Worm (Caenorhabditis elegans) whole organism, L4 larva: Measurements from ENCODE around the gene Y53F4B.26.

Experiments used
- D1046.2 ChIP-seq: fragments of 200-800 bp; sonication (Bioruptor generic); IDR thresholded peaks from 2 replicates; pipeline ENCODE4 v1.3.6; 2022; ENCODE audit warnings: missing genetic modification characterization, missing compliant biosample characterization
- F26F4.8 ChIP-seq: fragments of 200-800 bp; sonication (Bioruptor generic); conservative IDR thresholded peaks from 2 replicates; pipeline ENCODE4 v1.3.6; 2022; ENCODE audit warnings: missing genetic modification characterization, missing compliant biosample characterization
- R02D3.7 ChIP-seq: fragments of 150-350 bp; sonication (generic microtip); optimal IDR thresholded peaks from 3 replicates; lab custom pipeline; 2014; ENCODE audit warnings: missing biosample characterization, missing genetic modification characterization
- Y105C5A.15 ChIP-seq: fragments of 200-800 bp; sonication (Bioruptor generic); IDR thresholded peaks from 2 replicates; pipeline ENCODE4 v1.3.6; 2022; ENCODE audit warnings: missing genetic modification characterization, missing compliant biosample characterization
- Y48G9A.11 ChIP-seq: fragments of 200-800 bp; sonication (Bioruptor generic); IDR thresholded peaks from 2 replicates; pipeline ENCODE4 v1.3.6; 2022; ENCODE audit warnings: missing genetic modification reagents, missing genetic modification characterization, missing compliant biosample characterization
- Y5F2A.4 ChIP-seq: fragments of 200-800 bp; sonication (Bioruptor generic); optimal IDR thresholded peaks from 2 replicates; lab custom pipeline; 2018; ENCODE audit warnings: mild to moderate bottlenecking, missing genetic modification characterization, missing compliant biosample characterization
- Y75B8A.6 ChIP-seq: fragments of 200-800 bp; sonication (Bioruptor generic); IDR thresholded peaks from 2 replicates; pipeline ENCODE4 v1.3.6; 2022; ENCODE audit warnings: missing genetic modification reagents, missing genetic modification characterization, missing compliant biosample characterization
- ZK337.2 ChIP-seq: fragments of 200-800 bp; sonication (Bioruptor generic); IDR thresholded peaks from 2 replicates; pipeline ENCODE4 v1.3.6; 2022; ENCODE audit warnings: missing genetic modification reagents, missing genetic modification characterization, missing compliant biosample characterization
- aha-1 ChIP-seq: fragments of 150-350 bp; peaks from one replicate; lab custom pipeline; 2014; ENCODE audit warnings: missing biosample characterization, missing genetic modification characterization
- ceh-20 ChIP-seq: fragments of 200-800 bp; sonication (Bioruptor generic); IDR thresholded peaks from 2 replicates; pipeline ENCODE4 v1.3.6; 2022; ENCODE audit warnings: missing genetic modification reagents, missing genetic modification characterization, missing compliant biosample characterization
- ceh-28 ChIP-seq: fragments of 150-350 bp; optimal IDR thresholded peaks from 2 replicates; lab custom pipeline; 2014; ENCODE audit warnings: missing biosample characterization, missing genetic modification reagents, missing genetic modification characterization
- ces-1 ChIP-seq: fragments of 150-350 bp; sonication (generic microtip); optimal IDR thresholded peaks from 4 replicates; lab custom pipeline; 2014; ENCODE audit warnings: missing biosample characterization, missing genetic modification reagents, missing genetic modification characterization
- cey-2 ChIP-seq: sonication (generic microtip); optimal IDR thresholded peaks from 3 replicates; lab custom pipeline; 2017; ENCODE audit warnings: missing genetic modification characterization, mild to moderate bottlenecking, missing compliant biosample characterization, antibody characterized with exemption, borderline replicate concordance; ENCODE audit not compliant: insufficient read depth
- daf-8 ChIP-seq: fragments of 200-800 bp; sonication (Bioruptor generic); IDR thresholded peaks from 2 replicates; pipeline ENCODE4 v1.3.6; 2022; ENCODE audit warnings: missing genetic modification characterization, missing compliant biosample characterization
- dmd-6 ChIP-seq: fragments of 200-800 bp; sonication (Bioruptor generic); IDR thresholded peaks from 2 replicates; pipeline ENCODE4 v1.3.6; 2022; ENCODE audit warnings: missing genetic modification reagents, missing genetic modification characterization, missing compliant biosample characterization
- dmd-8 ChIP-seq: fragments of 200-800 bp; sonication (Bioruptor generic); IDR thresholded peaks from 2 replicates; pipeline ENCODE4 v1.3.6; 2022; ENCODE audit warnings: missing genetic modification characterization, missing compliant biosample characterization
- egl-43 ChIP-seq: fragments of 200-800 bp; sonication (Bioruptor generic); IDR thresholded peaks from 2 replicates; pipeline ENCODE4 v1.3.6; 2022; ENCODE audit warnings: missing genetic modification reagents, missing genetic modification characterization, missing compliant biosample characterization
- fkh-10 ChIP-seq: fragments of 150-350 bp; optimal IDR thresholded peaks from 2 replicates; lab custom pipeline; 2014; ENCODE audit warnings: missing biosample characterization, missing genetic modification reagents, missing genetic modification characterization
- gei-8 ChIP-seq: fragments of 200-800 bp; sonication (Bioruptor generic); optimal IDR thresholded peaks from 2 replicates; lab custom pipeline; 2018; ENCODE audit warnings: mild to moderate bottlenecking, missing genetic modification characterization, missing compliant biosample characterization
- hmg-1.1 ChIP-seq: fragments of 200-800 bp; sonication (Bioruptor generic); IDR thresholded peaks from 2 replicates; pipeline ENCODE4 v1.3.6; 2022; ENCODE audit warnings: missing genetic modification reagents, missing genetic modification characterization, missing compliant biosample characterization
- lin-1 ChIP-seq: fragments of 200-800 bp; sonication (Bioruptor generic); IDR thresholded peaks from 2 replicates; pipeline ENCODE4 v1.3.6; 2022; ENCODE audit warnings: missing genetic modification reagents, missing genetic modification characterization, missing compliant biosample characterization
- lin-29 ChIP-seq: fragments of 200-800 bp; sonication (Bioruptor generic); IDR thresholded peaks from 2 replicates; pipeline ENCODE4 v1.3.6; 2022; ENCODE audit warnings: missing genetic modification reagents, missing genetic modification characterization, missing compliant biosample characterization
- lin-38 ChIP-seq: fragments of 200-800 bp; sonication (Bioruptor generic); IDR thresholded peaks from 2 replicates; pipeline ENCODE4 v1.3.6; 2022; ENCODE audit warnings: missing genetic modification reagents, missing genetic modification characterization, missing compliant biosample characterization
- lir-3 ChIP-seq: sonication (generic microtip); optimal IDR thresholded peaks from 2 replicates; lab custom pipeline; 2016; ENCODE audit warnings: mild to moderate bottlenecking, missing genetic modification characterization, missing compliant biosample characterization
- lsy-2 ChIP-seq, 2 experiments: fragments of 150-350 bp in 1 of 2; sonication (generic microtip) in 1 of 2; optimal IDR thresholded peaks; 2 replicates each; lab custom pipeline; 2014 to 2017; ENCODE audit warnings: missing biosample characterization in 2 of 2, missing genetic modification characterization in 2 of 2
- mdt-29 ChIP-seq: fragments of 200-800 bp; sonication (Bioruptor generic); IDR thresholded peaks from 2 replicates; pipeline ENCODE4 v1.3.6; 2022; ENCODE audit warnings: missing genetic modification reagents, missing genetic modification characterization, missing compliant biosample characterization
- mep-1 ChIP-seq: fragments of 150-350 bp; sonication (generic microtip); optimal IDR thresholded peaks from 3 replicates; lab custom pipeline; 2014; ENCODE audit warnings: missing biosample characterization, missing genetic modification characterization
- mes-2 ChIP-seq: sonication (generic microtip); optimal IDR thresholded peaks from 2 replicates; lab custom pipeline; 2016; ENCODE audit warnings: missing genotype, mild to moderate bottlenecking, missing genetic modification characterization, missing compliant biosample characterization; ENCODE audit not compliant: poor library complexity, severe bottlenecking
- mxl-2 ChIP-seq: fragments of 200-800 bp; sonication (Bioruptor generic); conservative IDR thresholded peaks from 2 replicates; pipeline ENCODE4 v1.3.6; 2022; ENCODE audit warnings: missing genetic modification reagents, missing genetic modification characterization, missing compliant biosample characterization
- nhr-10 ChIP-seq: fragments of 150-350 bp; optimal IDR thresholded peaks from 2 replicates; lab custom pipeline; 2014; ENCODE audit warnings: missing biosample characterization, missing genetic modification characterization
- nhr-11 ChIP-seq: fragments of 150-350 bp; optimal IDR thresholded peaks from 2 replicates; lab custom pipeline; 2014; ENCODE audit warnings: missing biosample characterization, missing genetic modification characterization
- nhr-111 ChIP-seq: fragments of 200-800 bp; sonication (Bioruptor generic); optimal IDR thresholded peaks from 2 replicates; lab custom pipeline; 2018; ENCODE audit warnings: mild to moderate bottlenecking, missing genetic modification characterization, missing compliant biosample characterization
- nhr-237 ChIP-seq: sonication (generic microtip); optimal IDR thresholded peaks from 2 replicates; lab custom pipeline; 2017; ENCODE audit warnings: missing biosample characterization, missing genetic modification characterization
- nhr-25 ChIP-seq: sonication (generic microtip); optimal IDR thresholded peaks from 2 replicates; lab custom pipeline; 2017; ENCODE audit warnings: missing genetic modification characterization, mild to moderate bottlenecking, missing compliant biosample characterization, antibody characterized with exemption, moderate library complexity, borderline replicate concordance; ENCODE audit not compliant: insufficient read depth
- nhr-28 ChIP-seq: fragments of 150-350 bp; optimal IDR thresholded peaks from 2 replicates; lab custom pipeline; 2014; ENCODE audit warnings: missing biosample characterization, missing genetic modification characterization
- nhr-6 ChIP-seq: fragments of 150-350 bp; optimal IDR thresholded peaks from 2 replicates; lab custom pipeline; 2014; ENCODE audit warnings: missing biosample characterization, missing genetic modification characterization
- nhr-77 ChIP-seq: fragments of 150-350 bp; optimal IDR thresholded peaks from 2 replicates; lab custom pipeline; 2014; ENCODE audit warnings: missing biosample characterization, missing genetic modification characterization
- pha-4 ChIP-seq, 2 experiments: fragments of 150-350 bp in 1 of 2; fragments of 200-800 bp in 1 of 2; sonication (Bioruptor generic) in 1 of 2; IDR thresholded peaks in 1 of 2; optimal IDR thresholded peaks in 1 of 2; 2 replicates each; pipeline versions ENCODE4 v1.3.6 to Lab custom; 2014 to 2022; ENCODE audit warnings: missing genetic modification characterization in 2 of 2, missing genetic modification reagents in 2 of 2, missing biosample characterization in 1 of 2, missing compliant biosample characterization in 1 of 2
- pqm-1 ChIP-seq: sonication (generic microtip); optimal IDR thresholded peaks from 2 replicates; lab custom pipeline; 2017; ENCODE audit warnings: missing biosample characterization, missing genetic modification characterization
- rbr-2 ChIP-seq: sonication (generic microtip); optimal IDR thresholded peaks from 2 replicates; lab custom pipeline; 2016; ENCODE audit warnings: missing genotype, missing genetic modification characterization, missing compliant biosample characterization
- sdz-12 ChIP-seq: fragments of 200-800 bp; sonication (Bioruptor generic); optimal IDR thresholded peaks from 2 replicates; lab custom pipeline; 2018; ENCODE audit warnings: mild to moderate bottlenecking, missing genetic modification characterization, missing compliant biosample characterization
- skn-1 ChIP-seq: fragments of 150-350 bp; optimal IDR thresholded peaks from 2 replicates; lab custom pipeline; 2014; ENCODE audit warnings: missing biosample characterization, missing genetic modification characterization
- snpc-1.2 ChIP-seq: fragments of 200-800 bp; sonication (Bioruptor generic); IDR thresholded peaks from 2 replicates; pipeline ENCODE4 v1.3.6; 2022; ENCODE audit warnings: missing genetic modification reagents, missing genetic modification characterization, missing compliant biosample characterization
- unc-130 ChIP-seq: sonication (generic microtip); optimal IDR thresholded peaks from 2 replicates; lab custom pipeline; 2016; ENCODE audit warnings: missing genetic modification reagents, missing genetic modification characterization, missing compliant biosample characterization
- unc-39 ChIP-seq: sonication (generic microtip); optimal IDR thresholded peaks from 2 replicates; lab custom pipeline; 2017; ENCODE audit warnings: missing biosample characterization, missing genetic modification characterization
- unc-62 ChIP-seq, 3 experiments: fragments of 150-350 bp in 1 of 3; sonication (generic microtip); optimal IDR thresholded peaks in 2 of 3; peaks in 1 of 3; 1 replicate in 1 of 3; 2 replicates in 2 of 3; lab custom pipeline; 2014 to 2017; ENCODE audit warnings: missing biosample characterization in 3 of 3, missing genetic modification characterization in 3 of 3, missing genetic modification reagents in 3 of 3, missing genotype in 1 of 3
- zip-2 ChIP-seq: fragments of 150-350 bp; optimal IDR thresholded peaks from 2 replicates; lab custom pipeline; 2014; ENCODE audit warnings: missing biosample characterization, missing genetic modification characterization
- ztf-11 ChIP-seq: fragments of 150-350 bp; optimal IDR thresholded peaks from 2 replicates; lab custom pipeline; 2014; ENCODE audit warnings: missing biosample characterization, missing genetic modification characterization
- ztf-7 ChIP-seq: fragments of 150-350 bp; optimal IDR thresholded peaks from 2 replicates; lab custom pipeline; 2014; ENCODE audit warnings: missing biosample characterization, missing genetic modification characterization

Gene Y53F4B.26

DNA sequence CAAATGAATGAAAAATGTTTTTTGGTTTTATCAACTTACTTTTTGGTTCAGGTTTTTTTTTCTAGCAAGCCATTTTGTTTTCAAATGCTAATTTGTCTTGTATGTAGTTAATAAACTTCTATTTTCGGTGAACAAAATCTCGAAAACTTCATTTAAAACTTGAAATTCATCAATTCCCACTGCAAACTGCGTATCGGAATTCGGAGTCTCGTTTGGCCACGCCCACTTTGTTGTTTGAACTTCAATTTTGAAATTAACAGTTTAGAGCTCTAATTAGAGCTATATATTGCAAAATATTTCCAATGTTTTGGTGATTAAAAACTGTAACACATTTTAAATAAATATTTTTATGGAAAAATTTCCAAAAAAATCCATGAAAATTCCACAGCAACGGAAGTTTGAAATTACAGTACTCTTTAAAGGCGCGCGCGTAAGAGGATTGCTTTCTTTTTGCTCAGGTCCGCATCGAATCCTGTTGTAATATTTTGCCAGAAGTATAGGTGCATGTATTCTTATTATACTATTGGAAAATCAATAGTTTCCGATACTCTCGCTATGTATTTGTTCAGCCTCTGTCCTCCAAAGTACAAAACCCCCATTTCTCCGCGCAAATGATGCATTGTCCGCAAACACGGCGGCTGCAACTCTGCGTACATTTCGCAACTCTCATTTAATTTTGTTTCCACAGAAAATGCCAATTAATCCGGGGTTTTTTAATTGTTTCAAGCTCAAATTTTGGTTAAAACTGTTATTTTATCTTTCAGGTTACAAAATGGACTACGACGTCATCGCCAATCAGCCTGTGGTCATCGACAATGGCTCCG lies 21.0 kb downstream of the Y53F4B.26 start, which contains the start of gene arp-1 (continued):
- TF ChIP-seq mep-1 (tag; lab: Kevin White, UChicago) (peak; percentile 68), nhr-111 (GFP tag; lab: Kevin White, UChicago) (no peak), unc-130 (GFP tag; lab: Kevin White, UChicago) (no peak), Y75B8A.6 (GFP tag; lab: Robert Waterston, UW) (no peak), lin-38 (GFP tag; lab: Robert Waterston, UW) (peak; percentile 32; the same call in 1 of the 2 replicates), unc-39 (tag; lab: Kevin White, UChicago) (no peak), ztf-11 (tag; lab: Kevin White, UChicago) (no peak), nhr-10 (no peak), nhr-77 (tag; lab: Kevin White, UChicago) (peak; percentile 24), nhr-25 (peak; percentile 27), unc-62 (GFP tag; optimal IDR thresholded peaks at IDR 0.05 in 1 of 2; lab: Kevin White, UChicago) (no peak), unc-62 (tag; optimal IDR thresholded peaks at IDR 0.05; lab: Kevin White, UChicago) (no peak), D1046.2 (GFP tag; lab: Robert Waterston, UW) (no peak), pqm-1 (tag; lab: Kevin White, UChicago) (no peak), mxl-2 (no peak), ztf-7 (tag; lab: Kevin White, UChicago) (no peak), cey-2 (tag; lab: Kevin White, UChicago) (no peak), skn-1 (tag; lab: Kevin White, UChicago) (no peak), fkh-10 (GFP tag; lab: Kevin White, UChicago) (no peak), hmg-1.1 (peak; percentile 60), aha-1 (tag; lab: Kevin White, UChicago) (no peak), sdz-12 (GFP tag; lab: Kevin White, UChicago) (no peak), daf-8 (GFP tag; lab: Robert Waterston, UW) (no peak), ces-1 (GFP tag; lab: Kevin White, UChicago) (no peak), lsy-2 (tag; optimal IDR thresholded peaks at IDR 0.05; lab: Kevin White, UChicago) (peak; percentile 19 to 68), gei-8 (no peak), ZK337.2 (GFP tag; lab: Robert Waterston, UW) (no peak), ceh-20 (GFP tag; lab: Robert Waterston, UW) (no peak), Y105C5A.15 (GFP tag; lab: Robert Waterston, UW) (no peak), mdt-29 (GFP tag; lab: Robert Waterston, UW) (no peak), ceh-28 (tag; lab: Kevin White, UChicago) (no peak), pha-4 (GFP tag; IDR thresholded peaks at IDR 0.05; lab: Robert Waterston, UW) (no peak), pha-4 (tag; optimal IDR thresholded peaks at IDR 0.05; lab: Kevin White, UChicago) (peak; percentile 65), lir-3 (no peak), rbr-2 (tag; lab: Kevin White, UChicago) (peak; percentile 14), dmd-8 (GFP tag; lab: Robert Waterston, UW) (no peak), snpc-1.2 (GFP tag; lab: Robert Waterston, UW) (no peak), lin-29 (GFP tag; lab: Robert Waterston, UW) (no peak), zip-2 (tag; lab: Kevin White, UChicago) (no peak), dmd-6 (GFP tag; lab: Robert Waterston, UW) (0 out of 2 replicates have a peak, but pooled peaks have one; percentile 7), Y48G9A.11 (peak; percentile 80), nhr-11 (tag; lab: Kevin White, UChicago) (no peak), R02D3.7 (tag; lab: Kevin White, UChicago) (no peak), egl-43 (GFP tag; lab: Robert Waterston, UW) (no peak), nhr-237 (tag; lab: Kevin White, UChicago) (no peak), nhr-6 (tag; lab: Kevin White, UChicago) (no peak), F26F4.8 (GFP tag; lab: Robert Waterston, UW) (no peak), nhr-28 (tag; lab: Kevin White, UChicago) (peak; percentile 68), mes-2 (tag; lab: Kevin White, UChicago) (peak; percentile 67), lin-1 (GFP tag; lab: Robert Waterston, UW) (no peak), Y5F2A.4 (GFP tag; lab: Kevin White, UChicago) (no peak)
